Worm (Caenorhabditis elegans) whole organism, L2 larva: ENCODE data around the gene lido-11.

Source experiments
- F13H6.1 ChIP-seq: sonication (generic microtip); optimal IDR thresholded peaks from 2 replicates; lab custom pipeline; 2016; ENCODE audit warnings: missing genetic modification characterization, missing compliant biosample characterization
- Y55F3AM.14 ChIP-seq: fragments of 200-800 bp; sonication (Bioruptor generic); optimal IDR thresholded peaks from 2 replicates; lab custom pipeline; 2018; ENCODE audit warnings: mild to moderate bottlenecking, missing genetic modification characterization, missing compliant biosample characterization
- ZK546.5 ChIP-seq: sonication (generic microtip); optimal IDR thresholded peaks from 2 replicates; lab custom pipeline; 2017; ENCODE audit warnings: missing biosample characterization, missing genetic modification characterization
- ama-1 ChIP-seq: fragments of 150-350 bp; optimal IDR thresholded peaks from 2 replicates; lab custom pipeline; 2018; ENCODE audit warnings: inconsistent platforms
- ceh-16 ChIP-seq: fragments of 150-350 bp; optimal IDR thresholded peaks from 2 replicates; lab custom pipeline; 2014; ENCODE audit warnings: missing biosample characterization, missing genetic modification characterization
- ceh-82 ChIP-seq: fragments of 150-350 bp; optimal IDR thresholded peaks from 2 replicates; lab custom pipeline; 2014; ENCODE audit warnings: missing biosample characterization, missing genetic modification characterization
- crh-2 ChIP-seq: sonication (generic microtip); optimal IDR thresholded peaks from 2 replicates; lab custom pipeline; 2017; ENCODE audit warnings: missing biosample characterization, missing genetic modification characterization
- dmd-4 ChIP-seq: sonication (generic microtip); optimal IDR thresholded peaks from 2 replicates; lab custom pipeline; 2017; ENCODE audit warnings: missing biosample characterization, missing genetic modification characterization
- egl-27 ChIP-seq: sonication (generic microtip); optimal IDR thresholded peaks from 3 replicates; lab custom pipeline; 2017; ENCODE audit warnings: missing biosample characterization, missing genetic modification reagents, missing genetic modification characterization
- elt-1 ChIP-seq: fragments of 150-350 bp; optimal IDR thresholded peaks from 2 replicates; lab custom pipeline; 2014; ENCODE audit warnings: missing biosample characterization, missing genetic modification characterization
- elt-3 ChIP-seq: sonication (generic microtip); optimal IDR thresholded peaks from 2 replicates; lab custom pipeline; 2017; ENCODE audit warnings: missing biosample characterization, missing genetic modification characterization
- fos-1 ChIP-seq: fragments of 150-350 bp; optimal IDR thresholded peaks from 2 replicates; lab custom pipeline; 2014; ENCODE audit warnings: missing biosample characterization, missing genetic modification characterization
- gmeb-1 ChIP-seq: fragments of 150-350 bp; optimal IDR thresholded peaks from 2 replicates; lab custom pipeline; 2014; ENCODE audit warnings: missing biosample characterization, missing genetic modification characterization
- lin-13 ChIP-seq: fragments of 150-350 bp; optimal IDR thresholded peaks from 2 replicates; lab custom pipeline; 2014; ENCODE audit warnings: missing biosample characterization, missing genetic modification reagents, missing genetic modification characterization
- lin-39 ChIP-seq: fragments of 150-350 bp; optimal IDR thresholded peaks from 2 replicates; lab custom pipeline; 2014; ENCODE audit warnings: missing biosample characterization, missing genetic modification reagents, missing genetic modification characterization
- lsy-2 ChIP-seq, 2 experiments: fragments of 150-350 bp in 1 of 2; sonication (generic microtip) in 1 of 2; optimal IDR thresholded peaks; 2 replicates each; lab custom pipeline; 2014 to 2017; ENCODE audit warnings: missing biosample characterization in 2 of 2, missing genetic modification characterization in 2 of 2
- mab-5 ChIP-seq: fragments of 150-350 bp; optimal IDR thresholded peaks from 2 replicates; lab custom pipeline; 2014; ENCODE audit warnings: missing biosample characterization, missing genetic modification characterization
- mdl-1 ChIP-seq, 2 experiments: fragments of 150-350 bp in 1 of 2; sonication (generic microtip) in 1 of 2; optimal IDR thresholded peaks; 2 replicates each; lab custom pipeline; 2017; ENCODE audit warnings: missing biosample characterization in 2 of 2, missing genetic modification characterization in 2 of 2
- nhr-11 ChIP-seq: fragments of 150-350 bp; optimal IDR thresholded peaks from 2 replicates; lab custom pipeline; 2014; ENCODE audit warnings: missing biosample characterization, missing genetic modification characterization
- nhr-12 ChIP-seq: fragments of 150-350 bp; optimal IDR thresholded peaks from 2 replicates; lab custom pipeline; 2014; ENCODE audit warnings: missing biosample characterization, missing genetic modification characterization
- nhr-21 ChIP-seq: fragments of 150-350 bp; optimal IDR thresholded peaks from 2 replicates; lab custom pipeline; 2014; ENCODE audit warnings: missing biosample characterization, missing genetic modification characterization
- nhr-23 ChIP-seq: fragments of 150-350 bp; optimal IDR thresholded peaks from 2 replicates; lab custom pipeline; 2014; ENCODE audit warnings: missing biosample characterization, missing genetic modification reagents, missing genetic modification characterization
- nhr-237 ChIP-seq: fragments of 150-350 bp; optimal IDR thresholded peaks from 2 replicates; lab custom pipeline; 2014; ENCODE audit warnings: missing biosample characterization, missing genetic modification characterization
- nhr-25 ChIP-seq: fragments of 150-350 bp; sonication (generic microtip); optimal IDR thresholded peaks from 3 replicates; lab custom pipeline; 2014; ENCODE audit warnings: missing biosample characterization, missing genetic modification characterization
- nhr-77 ChIP-seq: fragments of 150-350 bp; optimal IDR thresholded peaks from 2 replicates; lab custom pipeline; 2014; ENCODE audit warnings: missing biosample characterization, missing genetic modification characterization
- sem-4 ChIP-seq: fragments of 150-350 bp; optimal IDR thresholded peaks from 2 replicates; lab custom pipeline; 2014; ENCODE audit warnings: missing biosample characterization, missing genetic modification reagents, missing genetic modification characterization
- sma-3 ChIP-seq: sonication (generic microtip); optimal IDR thresholded peaks from 2 replicates; lab custom pipeline; 2016; ENCODE audit warnings: missing genetic modification reagents, missing genetic modification characterization, missing compliant biosample characterization
- sma-9 ChIP-seq, 2 experiments: fragments of 150-350 bp in 1 of 2; sonication (generic microtip) in 1 of 2; optimal IDR thresholded peaks; 2 replicates each; lab custom pipeline; 2014 to 2016; ENCODE audit warnings: missing genetic modification characterization in 2 of 2, mild to moderate bottlenecking in 1 of 2, missing biosample characterization in 1 of 2, missing compliant biosample characterization in 1 of 2, missing genetic modification reagents in 1 of 2, moderate library complexity in 1 of 2
- snpc-4 ChIP-seq: fragments of 150-350 bp; optimal IDR thresholded peaks from 2 replicates; lab custom pipeline; 2014; ENCODE audit warnings: missing biosample characterization, missing genetic modification characterization
- unc-39 ChIP-seq: fragments of 150-350 bp; optimal IDR thresholded peaks from 2 replicates; lab custom pipeline; 2014; ENCODE audit warnings: missing biosample characterization, missing genetic modification characterization
- unc-55 ChIP-seq: fragments of 150-350 bp; sonication (generic microtip); optimal IDR thresholded peaks from 3 replicates; lab custom pipeline; 2014; ENCODE audit warnings: missing biosample characterization, missing genetic modification reagents, missing genetic modification characterization
- unc-62 ChIP-seq: fragments of 150-350 bp; optimal IDR thresholded peaks from 2 replicates; lab custom pipeline; 2014; ENCODE audit warnings: missing biosample characterization, missing genetic modification reagents, missing genetic modification characterization
- ztf-11 ChIP-seq: sonication (generic microtip); optimal IDR thresholded peaks from 2 replicates; lab custom pipeline; 2017; ENCODE audit warnings: missing biosample characterization, missing genetic modification characterization

lido-11 gene

DNA sequence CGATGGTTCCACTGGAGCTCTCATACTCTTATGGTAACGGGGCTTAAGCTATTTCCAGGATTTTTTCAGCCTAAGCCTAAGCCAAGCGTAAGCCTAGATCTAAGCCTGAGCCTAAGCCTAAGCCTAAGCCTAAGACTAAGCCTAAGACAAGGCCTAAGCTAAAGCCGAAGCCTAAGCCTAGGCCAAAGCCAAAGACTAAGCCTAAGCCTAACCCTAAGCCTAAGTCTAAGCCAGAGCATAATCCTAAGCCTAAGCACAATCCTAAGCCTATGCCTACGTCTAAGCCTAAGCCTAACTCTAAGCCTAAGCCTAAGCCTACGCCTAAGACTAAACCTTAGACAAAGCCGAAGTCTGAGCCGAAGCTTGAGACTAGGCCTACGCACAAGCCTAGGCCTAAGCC is 45.2 kb downstream of the lido-11 start:
- TF ChIP-seq nhr-25, result no peak
- no peak for TF ChIP-seq sma-9 (GFP tag; optimal IDR thresholded peaks at IDR 0.05; lab: Kevin White, UChicago)
- TF ChIP-seq sma-9 (tag; optimal IDR thresholded peaks at IDR 0.05; lab: Kevin White, UChicago), result no peak
- no peak for TF ChIP-seq unc-39 (tag; lab: Kevin White, UChicago)
- TF ChIP-seq dmd-4 (tag; lab: Kevin White, UChicago), result no peak
- no peak for TF ChIP-seq lin-13

ce11 chrII:3050703-3051102 is 46.9 kb downstream of the lido-11 start, which contains the start of gene sri-31:
Gene sri-31 (plus strand): TSS chrII:3051003.
- TF ChIP-seq ZK546.5 (tag; lab: Kevin White, UChicago) (no peak), nhr-12 (tag; lab: Kevin White, UChicago) (no peak), mdl-1 (tag; optimal IDR thresholded peaks at IDR 0.05; lab: Kevin White, UChicago) (no peak), ama-1 (lab: Kevin White, UChicago) (no peak), nhr-11 (tag; lab: Kevin White, UChicago) (no peak), sma-9 (GFP tag; optimal IDR thresholded peaks at IDR 0.05; lab: Kevin White, UChicago) (no peak), sma-9 (tag; optimal IDR thresholded peaks at IDR 0.05; lab: Kevin White, UChicago) (no peak), gmeb-1 (tag; lab: Kevin White, UChicago) (no peak), ceh-82 (tag; lab: Kevin White, UChicago) (no peak), unc-55 (GFP tag; lab: Kevin White, UChicago) (no peak), unc-39 (tag; lab: Kevin White, UChicago) (no peak), sem-4 (tag; lab: Kevin White, UChicago) (no peak), nhr-77 (tag; lab: Kevin White, UChicago) (no peak), Y55F3AM.14 (GFP tag; lab: Kevin White, UChicago) (no peak), nhr-23 (tag; lab: Kevin White, UChicago) (no peak), nhr-237 (tag; lab: Kevin White, UChicago) (no peak), lsy-2 (tag; optimal IDR thresholded peaks at IDR 0.05; lab: Kevin White, UChicago) (no peak)

DNA sequence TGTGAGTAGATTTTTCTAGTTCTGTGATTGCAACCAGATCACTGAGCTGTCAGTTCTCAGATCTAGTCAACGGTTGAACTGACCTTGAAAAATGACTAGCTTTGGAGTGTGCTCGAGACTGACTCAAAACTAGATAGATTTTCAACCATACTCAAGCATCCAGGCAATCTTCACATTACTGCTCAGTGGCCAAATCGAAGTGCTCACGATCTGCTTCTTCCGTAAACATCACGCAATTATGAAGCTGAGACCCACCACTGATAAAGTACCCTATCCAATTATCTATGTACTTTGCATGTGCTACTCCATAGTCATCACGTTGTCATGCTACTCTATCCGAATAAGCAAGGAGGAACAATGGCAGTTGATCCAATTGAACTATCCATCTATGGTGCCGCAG is 47.6 kb downstream of the lido-11 start:
- no peak for TF ChIP-seq ztf-11 (tag; lab: Kevin White, UChicago)
- no peak for TF ChIP-seq unc-55 (GFP tag; lab: Kevin White, UChicago)
- no peak for TF ChIP-seq fos-1 (tag; lab: Kevin White, UChicago)
- no peak for TF ChIP-seq ZK546.5 (tag; lab: Kevin White, UChicago)

- TF ChIP-seq snpc-4 (tag; lab: Kevin White, UChicago) (no peak), F13H6.1 (tag; lab: Kevin White, UChicago) (no peak)
These were observed 49.1 kb downstream of the lido-11 start for ce11 chrII:3052843-3053242.

DNA sequence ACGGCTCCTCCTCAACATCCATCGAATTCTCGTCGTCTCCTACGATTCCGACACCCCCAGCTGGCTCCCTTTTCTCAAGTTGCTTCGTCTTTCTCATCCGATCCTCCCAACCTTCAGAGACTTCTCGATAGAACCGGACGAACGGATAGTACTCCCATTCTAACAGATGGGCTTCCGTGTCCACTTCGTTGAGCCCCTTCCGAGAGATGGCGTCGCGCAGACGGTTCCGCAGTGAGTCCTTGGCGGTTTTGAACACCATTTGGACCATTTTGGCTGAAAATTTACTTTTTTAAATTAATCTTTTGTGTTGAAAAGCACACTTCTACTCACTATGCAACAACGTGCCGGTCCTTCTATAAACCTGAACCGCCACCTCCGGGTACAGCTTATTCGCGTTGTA is 49.9 kb downstream of the lido-11 start:
- TF ChIP-seq egl-27 (tag; lab: Kevin White, UChicago) (no peak), crh-2 (tag; lab: Kevin White, UChicago) (no peak), ZK546.5 (tag; lab: Kevin White, UChicago) (no peak), ceh-16 (tag; lab: Kevin White, UChicago) (no peak), nhr-237 (tag; lab: Kevin White, UChicago) (no peak), lin-39 (tag; lab: Kevin White, UChicago) (no peak), fos-1 (tag; lab: Kevin White, UChicago) (no peak), ceh-82 (tag; lab: Kevin White, UChicago) (no peak), lin-13 (no peak), sem-4 (tag; lab: Kevin White, UChicago) (no peak), ama-1 (lab: Kevin White, UChicago) (no peak), unc-62 (GFP tag; lab: Kevin White, UChicago) (no peak), mab-5 (tag; lab: Kevin White, UChicago) (no peak)

DNA sequence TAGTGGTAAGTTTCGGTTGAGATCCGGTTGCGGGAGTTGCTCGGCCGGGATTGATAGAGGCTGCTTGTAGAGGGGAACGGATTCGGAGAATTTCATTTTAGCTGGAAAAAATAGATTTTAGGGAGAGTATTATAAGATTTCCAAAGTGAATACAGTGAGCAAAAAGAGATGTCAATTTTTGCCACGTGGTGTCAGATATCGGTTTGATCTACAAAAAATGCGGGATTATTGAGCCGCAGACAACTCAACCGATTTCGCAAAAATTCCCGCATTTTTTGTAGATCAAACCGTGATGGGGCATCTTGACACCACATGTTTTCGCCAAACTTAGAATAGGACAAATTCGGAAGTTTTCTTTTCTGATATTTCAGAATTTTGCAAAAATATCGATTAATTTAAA is 50.5 kb downstream of the lido-11 start, which contains the start of gene lido-13:
Gene lido-13, minus strand, starts transcription at position 101 of the 400 bp plus-strand sequence.
- TF ChIP-seq ama-1 (lab: Kevin White, UChicago) (no peak), sma-3 (GFP tag; lab: Kevin White, UChicago) (no peak), elt-3 (tag; lab: Kevin White, UChicago) (no peak), nhr-21 (no peak), crh-2 (tag; lab: Kevin White, UChicago) (no peak), elt-1 (no peak), lsy-2 (tag; optimal IDR thresholded peaks at IDR 0.05; lab: Kevin White, UChicago) (no peak), unc-39 (tag; lab: Kevin White, UChicago) (no peak)
- TF ChIP-seq, all 48 proteins: peak for 0
